Worm (Caenorhabditis elegans): ENCODE data around the gene C34C12.2.

The C34C12.2 gene

ce11 chrIII:3499850-3500249, 46.3 kb downstream of the C34C12.2 start (continued):
- no peak for TF ChIP-seq zip-11 (GFP tag; IDR thresholded peaks at IDR 0.05)
- no peak for TF ChIP-seq unc-39 (tag; optimal IDR thresholded peaks at IDR 0.05)
- TF ChIP-seq madf-9 (GFP tag; conservative IDR thresholded peaks at IDR 0.05), result no peak
- no peak for TF ChIP-seq ama-1 (optimal IDR thresholded peaks at IDR 0.05)
- no peak for TF ChIP-seq cey-2 (tag; optimal IDR thresholded peaks at IDR 0.05; ENCODE audit: borderline replicate concordance, insufficient read depth)
- TF ChIP-seq Y48G9A.11 (GFP tag; IDR thresholded peaks at IDR 0.05), result peak; percentile 85
- TF ChIP-seq attf-4 (tag; optimal IDR thresholded peaks at IDR 0.05), result no peak
- TF ChIP-seq gei-8 (GFP tag; optimal IDR thresholded peaks at IDR 0.05), result no peak
- TF ChIP-seq T26A8.4 (GFP tag; IDR thresholded peaks at IDR 0.05), result no peak
- no peak for TF ChIP-seq hlh-30 (tag; optimal IDR thresholded peaks at IDR 0.05; ENCODE audit: insufficient read depth)
- no peak for TF ChIP-seq snpc-4 (tag; optimal IDR thresholded peaks at IDR 0.05)
- TF ChIP-seq F10B5.3 (tag; optimal IDR thresholded peaks at IDR 0.05), result no peak
- no peak for TF ChIP-seq snpc-1.2 (GFP tag; IDR thresholded peaks at IDR 0.05)
- no peak for TF ChIP-seq hlh-11 (tag; optimal IDR thresholded peaks at IDR 0.05)
- TF ChIP-seq fkh-10 (GFP tag; optimal IDR thresholded peaks at IDR 0.05), result no peak
- no peak for TF ChIP-seq nhr-77 (tag; optimal IDR thresholded peaks at IDR 0.05)
- no peak for TF ChIP-seq mdl-1 (tag; optimal IDR thresholded peaks at IDR 0.05)
- no peak for TF ChIP-seq dpl-1 (GFP tag; optimal IDR thresholded peaks at IDR 0.05)
- no peak for TF ChIP-seq ztf-7 (tag; optimal IDR thresholded peaks at IDR 0.05)
- no peak for TF ChIP-seq nhr-10 (tag; optimal IDR thresholded peaks at IDR 0.05)
- TF ChIP-seq daf-8 (GFP tag; IDR thresholded peaks at IDR 0.05), result no peak
- TF ChIP-seq mep-1 (tag; optimal IDR thresholded peaks at IDR 0.05), result no peak
- TF ChIP-seq set-16 (GFP tag; IDR thresholded peaks at IDR 0.05), result no peak
- TF ChIP-seq tag-97 (GFP tag; IDR thresholded peaks at IDR 0.05), result no peak
- no peak for TF ChIP-seq ctbp-1 (GFP tag; IDR thresholded peaks at IDR 0.05)
- TF ChIP-seq dve-1 (tag; optimal IDR thresholded peaks at IDR 0.05; ENCODE audit: insufficient read depth), result no peak
- peak; percentile 89 for TF ChIP-seq mes-2 (tag; optimal IDR thresholded peaks at IDR 0.05; ENCODE audit: poor library complexity, severe bottlenecking)
- TF ChIP-seq lin-38 (GFP tag; IDR thresholded peaks at IDR 0.05), result peak; percentile 71
- TF ChIP-seq aha-1 (tag), result peak; percentile 45
- no peak for TF ChIP-seq lir-3 (tag; optimal IDR thresholded peaks at IDR 0.05)
- no peak for TF ChIP-seq dmd-8 (GFP tag; IDR thresholded peaks at IDR 0.05)
- 0 out of 2 replicates have a peak, but pooled peaks have one; percentile 22 for TF ChIP-seq D1046.2 (GFP tag; IDR thresholded peaks at IDR 0.05)
- TF ChIP-seq Y105C5A.15 (GFP tag; IDR thresholded peaks at IDR 0.05), result no peak
- TF ChIP-seq nhr-48 (tag; optimal IDR thresholded peaks at IDR 0.05), result no peak
- no peak for TF ChIP-seq ZK546.5 (tag; optimal IDR thresholded peaks at IDR 0.05)
- TF ChIP-seq dmd-9 (GFP tag; IDR thresholded peaks at IDR 0.05), result 0 out of 2 replicates have a peak, but pooled peaks have one; percentile 45
- TF ChIP-seq F49E8.2 (tag; optimal IDR thresholded peaks at IDR 0.05; ENCODE audit: borderline replicate concordance), result peak; percentile 3
- no peak for TF ChIP-seq daf-16 (GFP tag; optimal IDR thresholded peaks at IDR 0.05)
- no peak for TF ChIP-seq daf-16 (tag; optimal IDR thresholded peaks at IDR 0.05)
- TF ChIP-seq madf-5 (GFP tag; IDR thresholded peaks at IDR 0.05), result no peak
- no peak for TF ChIP-seq pqm-1 (tag; optimal IDR thresholded peaks at IDR 0.05)
- TF ChIP-seq lin-29 (GFP tag; IDR thresholded peaks at IDR 0.05), result no peak
- TF ChIP-seq F37D6.2 (tag; optimal IDR thresholded peaks at IDR 0.05), result no peak
- no peak for TF ChIP-seq F44E2.7 (GFP tag; IDR thresholded peaks at IDR 0.05)
- peak; percentile 61 for TF ChIP-seq unc-130 (GFP tag; optimal IDR thresholded peaks at IDR 0.05)
- TF ChIP-seq duxl-1 (tag; optimal IDR thresholded peaks at IDR 0.05; ENCODE audit: poor library complexity), result no peak
- no peak for TF ChIP-seq sdz-12 (GFP tag; optimal IDR thresholded peaks at IDR 0.05)
- no peak for TF ChIP-seq zip-2 (tag; optimal IDR thresholded peaks at IDR 0.05)
- TF ChIP-seq arid-1 (GFP tag; conservative IDR thresholded peaks at IDR 0.05), result peak; percentile 56; the same call in 1 of the 2 replicates
- TF ChIP-seq ztf-11 (tag; optimal IDR thresholded peaks at IDR 0.05), result no peak
- TF ChIP-seq nhr-11 (tag; optimal IDR thresholded peaks at IDR 0.05), result no peak
- TF ChIP-seq daf-19 (GFP tag; conservative IDR thresholded peaks at IDR 0.05), result no peak
- TF ChIP-seq ceh-44 (GFP tag; IDR thresholded peaks at IDR 0.05), result peak; percentile 54; the same call in 1 of the 2 replicates
